Worm (Caenorhabditis elegans) whole organism, early embryonic: ENCODE data around the gene srx-136.

Experiments
- B0310.2 ChIP-seq: sonication (generic microtip); optimal IDR thresholded peaks from 2 replicates; lab custom pipeline; 2016; ENCODE audit warnings: mild to moderate bottlenecking, missing genetic modification characterization, missing compliant biosample characterization
- F13C5.2 ChIP-seq: sonication (generic microtip); optimal IDR thresholded peaks from 2 replicates; lab custom pipeline; 2017; ENCODE audit warnings: mild to moderate bottlenecking, missing genetic modification characterization, inconsistent platforms, missing compliant biosample characterization
- aly-1 ChIP-seq: sonication (generic microtip); optimal IDR thresholded peaks from 2 replicates; lab custom pipeline; 2016; ENCODE audit warnings: missing genetic modification characterization, missing compliant biosample characterization
- ama-1 ChIP-seq: fragments of 150-350 bp; optimal IDR thresholded peaks from 2 replicates; lab custom pipeline; 2014
- ceh-13 ChIP-seq: fragments of 200-800 bp; sonication (Bioruptor generic); optimal IDR thresholded peaks from 2 replicates; lab custom pipeline; 2018; ENCODE audit warnings: mild to moderate bottlenecking, missing genetic modification characterization, missing compliant biosample characterization
- ceh-36 ChIP-seq: sonication (generic microtip); optimal IDR thresholded peaks from 2 replicates; lab custom pipeline; 2016; ENCODE audit warnings: missing genetic modification characterization, inconsistent platforms, missing compliant biosample characterization
- ets-7 ChIP-seq: sonication (generic microtip); optimal IDR thresholded peaks from 2 replicates; lab custom pipeline; 2016; ENCODE audit warnings: missing genotype, missing genetic modification characterization, missing compliant biosample characterization
- flt-1 ChIP-seq: fragments of 200-800 bp; sonication (Bioruptor generic); IDR thresholded peaks from 2 replicates; pipeline ENCODE4 v1.3.6; 2022; ENCODE audit warnings: missing genetic modification characterization, missing compliant biosample characterization
- hmbx-1 ChIP-seq: sonication (generic microtip); optimal IDR thresholded peaks from 2 replicates; lab custom pipeline; 2016; ENCODE audit warnings: mild to moderate bottlenecking, missing genetic modification characterization, missing compliant biosample characterization
- hmg-4 ChIP-seq: fragments of 200-800 bp; sonication (Bioruptor generic); optimal IDR thresholded peaks from 2 replicates; lab custom pipeline; 2018; ENCODE audit warnings: mild to moderate bottlenecking, missing genetic modification characterization, missing compliant biosample characterization
- hnd-1 ChIP-seq: sonication (generic microtip); optimal IDR thresholded peaks from 2 replicates; lab custom pipeline; 2016; ENCODE audit warnings: missing genetic modification characterization, missing compliant biosample characterization
- pes-1 ChIP-seq: fragments of 200-800 bp; sonication (Bioruptor generic); IDR thresholded peaks from 2 replicates; pipeline ENCODE4 v1.3.6; 2022; ENCODE audit warnings: missing genetic modification reagents, missing genetic modification characterization, missing compliant biosample characterization
- scrt-1 ChIP-seq: fragments of 200-800 bp; sonication (Bioruptor generic); IDR thresholded peaks from 2 replicates; pipeline ENCODE4 v1.3.6; 2022; ENCODE audit warnings: missing genetic modification characterization, missing compliant biosample characterization
- sea-1 ChIP-seq: fragments of 200-800 bp; sonication (Bioruptor generic); conservative IDR thresholded peaks from 2 replicates; pipeline ENCODE4 v1.3.6; 2022; ENCODE audit warnings: missing genetic modification characterization, missing compliant biosample characterization
- tbx-11 ChIP-seq: fragments of 200-800 bp; sonication (Bioruptor generic); IDR thresholded peaks from 2 replicates; pipeline ENCODE4 v1.3.6; 2022; ENCODE audit warnings: missing genetic modification characterization, missing compliant biosample characterization
- tbx-37 ChIP-seq: fragments of 200-800 bp; sonication (Bioruptor generic); conservative IDR thresholded peaks from 2 replicates; pipeline ENCODE4 v1.3.6; 2022; ENCODE audit warnings: missing genetic modification reagents, missing genetic modification characterization, missing compliant biosample characterization
- tra-4 ChIP-seq: sonication (generic microtip); optimal IDR thresholded peaks from 2 replicates; lab custom pipeline; 2017; ENCODE audit warnings: missing genetic modification characterization, missing compliant biosample characterization

Gene srx-136

DNA sequence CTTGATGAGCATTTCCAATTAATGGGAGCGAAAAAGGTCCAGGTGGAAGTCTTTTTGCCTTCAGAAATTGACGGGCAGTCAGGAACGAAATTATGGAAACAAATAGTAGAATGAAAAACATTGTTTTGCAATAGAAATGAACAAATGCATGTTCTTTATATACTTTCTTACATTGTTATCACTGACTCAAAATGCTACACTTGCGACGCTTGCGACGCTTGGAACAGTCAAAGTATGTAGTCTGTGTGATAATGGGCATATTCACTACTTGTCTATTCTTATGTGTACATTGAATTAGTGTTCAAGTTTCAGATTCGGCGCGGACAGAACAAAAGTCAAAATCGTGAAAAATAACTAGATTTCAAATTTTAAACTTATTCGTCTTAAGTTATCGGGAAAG lies 41.1 kb downstream of the srx-136 start, which contains the start of gene cyp-35C1:
cyp-35C1 (minus strand) TSS at position 132 of the 400 bp plus-strand sequence.
- TF ChIP-seq tbx-37 (GFP tag; lab: Robert Waterston, UW) (no peak), ceh-36 (tag; lab: Kevin White, UChicago) (no peak), flt-1 (no peak), F13C5.2 (tag; lab: Kevin White, UChicago) (no peak), hmbx-1 (tag; lab: Kevin White, UChicago) (no peak)

DNA sequence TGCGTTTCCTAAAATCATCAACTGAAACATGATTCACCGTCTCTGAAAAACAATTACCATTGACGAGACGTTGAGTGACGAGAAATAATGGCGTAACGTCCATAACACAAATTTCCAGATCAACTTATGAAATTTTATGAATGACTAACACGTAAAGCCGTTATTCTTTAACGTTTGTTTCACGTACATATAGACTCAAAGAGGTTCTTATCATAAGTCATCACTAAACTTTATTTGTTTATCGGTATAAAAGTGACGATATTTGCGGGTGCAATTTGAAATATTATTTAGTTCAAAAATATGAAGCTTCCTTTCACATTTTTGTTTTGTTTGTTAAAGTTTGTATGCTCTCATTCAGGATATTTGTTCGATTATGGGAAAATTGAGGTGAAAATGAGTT lies 42.0 kb downstream of the srx-136 start, which contains the start of gene oac-3:
oac-3 (plus strand) TSS at position 301 of the 400 bp plus-strand sequence.
- TF ChIP-seq hmbx-1 (tag; lab: Kevin White, UChicago) = no peak
- no peak for TF ChIP-seq F13C5.2 (tag; lab: Kevin White, UChicago)

DNA sequence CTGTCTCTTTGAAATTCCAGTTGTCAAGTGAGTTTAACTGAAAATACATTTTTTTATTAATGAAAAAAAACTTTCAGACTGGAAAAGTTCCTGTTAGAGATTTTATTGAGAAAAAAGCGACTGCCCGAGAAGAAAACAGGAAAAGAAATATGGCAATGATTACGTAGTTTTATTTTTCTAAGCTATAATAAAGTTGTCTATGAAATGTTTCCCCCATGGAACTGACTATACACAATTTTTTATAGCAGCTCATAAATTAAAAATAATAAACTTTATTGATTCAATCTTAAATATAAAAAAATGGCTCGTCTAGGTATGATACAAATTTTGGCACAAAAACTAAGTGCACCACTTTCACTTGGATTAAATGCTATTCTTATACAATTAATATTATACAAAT lies 45.3 kb downstream of the srx-136 start, which contains the start of gene C06B3.1:
C06B3.1 (plus strand) TSS at position 301 of the 400 bp plus-strand sequence.
- no peak for TF ChIP-seq aly-1 (tag; lab: Kevin White, UChicago)
- TF ChIP-seq sea-1 (GFP tag; lab: Robert Waterston, UW) = no peak
- no peak for TF ChIP-seq F13C5.2 (tag; lab: Kevin White, UChicago)
- no peak for TF ChIP-seq ets-7
- no peak for TF ChIP-seq B0310.2 (tag; lab: Kevin White, UChicago)
- TF ChIP-seq ceh-13 (GFP tag; lab: Kevin White, UChicago) = no peak
- TF ChIP-seq scrt-1 (GFP tag; lab: Robert Waterston, UW) = no peak
- no peak for TF ChIP-seq tbx-37 (GFP tag; lab: Robert Waterston, UW)
- TF ChIP-seq flt-1 = no peak
- TF ChIP-seq ceh-36 (tag; lab: Kevin White, UChicago) = no peak

DNA sequence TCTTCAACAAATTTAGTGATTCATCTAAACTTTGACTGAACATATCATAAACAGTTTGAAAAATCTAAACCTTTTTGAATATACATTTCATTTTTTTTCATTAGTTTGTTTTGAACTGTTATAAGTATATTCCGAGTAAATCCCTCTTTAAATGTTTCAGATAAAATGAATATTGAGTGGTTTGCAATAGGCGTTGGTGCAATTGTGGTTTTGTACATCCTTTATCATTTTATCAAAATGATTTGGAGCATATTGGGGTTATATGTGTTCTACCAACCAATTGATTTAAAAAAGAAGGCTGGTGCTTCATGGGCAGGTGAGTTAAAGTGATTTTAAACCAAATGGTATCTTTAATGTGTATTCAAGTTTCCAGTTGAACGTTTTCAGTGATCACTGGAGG lies 47.2 kb downstream of the srx-136 start, which contains the start of gene stdh-3:
stdh-3 (plus strand) TSS at position 166 of the 400 bp plus-strand sequence.
- TF ChIP-seq hmg-4 (GFP tag; lab: Kevin White, UChicago) (no peak), tbx-37 (GFP tag; lab: Robert Waterston, UW) (no peak), F13C5.2 (tag; lab: Kevin White, UChicago) (no peak), aly-1 (tag; lab: Kevin White, UChicago) (no peak), ceh-36 (tag; lab: Kevin White, UChicago) (no peak), ceh-13 (GFP tag; lab: Kevin White, UChicago) (no peak), flt-1 (no peak), sea-1 (GFP tag; lab: Robert Waterston, UW) (no peak), hnd-1 (tag; lab: Kevin White, UChicago) (no peak), tra-4 (tag; lab: Kevin White, UChicago) (no peak), scrt-1 (GFP tag; lab: Robert Waterston, UW) (no peak), ama-1 (lab: Kevin White, UChicago) (no peak), ets-7 (no peak), hmbx-1 (tag; lab: Kevin White, UChicago) (no peak)

DNA sequence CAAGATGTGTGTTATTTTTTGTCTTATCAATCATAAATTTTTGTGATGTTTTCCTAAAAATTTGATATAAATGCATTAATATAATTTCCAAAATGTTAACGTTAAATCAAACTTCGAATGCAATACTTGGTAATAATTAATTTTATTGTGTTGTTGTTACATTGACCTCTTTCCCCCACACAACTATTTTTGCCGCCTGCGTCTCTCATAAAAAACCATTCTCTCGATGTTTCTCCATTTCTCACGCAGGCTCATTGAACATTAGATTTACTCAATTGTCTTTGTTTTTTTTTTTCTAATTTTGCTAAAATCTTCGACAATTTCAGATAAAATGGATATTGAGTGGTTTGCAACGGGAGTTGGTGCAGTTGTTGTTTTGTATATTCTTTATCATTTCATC lies 48.9 kb downstream of the srx-136 start, which contains the start of gene stdh-1:
stdh-1 (plus strand) TSS at position 327 of the 400 bp plus-strand sequence.
- TF ChIP-seq pes-1 (GFP tag; lab: Robert Waterston, UW) (no peak), sea-1 (GFP tag; lab: Robert Waterston, UW) (no peak), scrt-1 (GFP tag; lab: Robert Waterston, UW) (no peak), hmg-4 (GFP tag; lab: Kevin White, UChicago) (no peak), hmbx-1 (tag; lab: Kevin White, UChicago) (no peak), ama-1 (lab: Kevin White, UChicago) (no peak), hnd-1 (tag; lab: Kevin White, UChicago) (no peak), B0310.2 (tag; lab: Kevin White, UChicago) (no peak), flt-1 (no peak), F13C5.2 (tag; lab: Kevin White, UChicago) (no peak), tbx-37 (GFP tag; lab: Robert Waterston, UW) (no peak), ets-7 (no peak), ceh-36 (tag; lab: Kevin White, UChicago) (no peak), tra-4 (tag; lab: Kevin White, UChicago) (no peak)

DNA sequence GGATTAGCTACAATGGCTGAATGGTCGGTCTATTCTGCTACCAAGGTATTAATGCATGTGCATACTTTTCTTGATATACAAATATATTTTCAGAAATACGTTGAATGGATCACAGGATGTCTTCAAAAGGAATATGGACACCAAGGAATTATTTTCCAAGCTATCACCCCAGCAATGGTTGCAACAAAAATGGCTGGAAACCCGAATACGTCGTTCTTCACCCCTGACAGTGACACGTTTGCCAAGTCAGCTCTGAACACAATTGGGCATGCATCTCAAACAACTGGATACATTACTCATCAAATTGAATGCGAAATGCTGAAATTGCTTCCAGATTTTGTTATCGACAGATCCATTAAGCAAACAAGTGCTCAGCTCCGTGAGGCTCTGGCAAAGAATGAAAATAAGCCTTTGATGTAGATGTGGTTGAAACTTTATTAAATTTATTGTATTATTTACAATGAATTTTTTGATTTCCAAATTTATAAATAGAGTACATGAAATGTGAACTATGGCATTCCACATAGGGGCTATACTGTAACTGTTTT lies 50.4 kb downstream of the srx-136 start:
- TF ChIP-seq sea-1 (GFP tag; lab: Robert Waterston, UW) = no peak
- no peak for TF ChIP-seq tbx-37 (GFP tag; lab: Robert Waterston, UW)
- TF ChIP-seq F13C5.2 (tag; lab: Kevin White, UChicago) = no peak
- no peak for TF ChIP-seq hnd-1 (tag; lab: Kevin White, UChicago)
- no peak for TF ChIP-seq scrt-1 (GFP tag; lab: Robert Waterston, UW)
- no peak for TF ChIP-seq flt-1
- TF ChIP-seq pes-1 (GFP tag; lab: Robert Waterston, UW) = no peak
- TF ChIP-seq ets-7 = no peak
- TF ChIP-seq aly-1 (tag; lab: Kevin White, UChicago) = no peak
- no peak for TF ChIP-seq B0310.2 (tag; lab: Kevin White, UChicago)
- no peak for TF ChIP-seq tbx-11

DNA sequence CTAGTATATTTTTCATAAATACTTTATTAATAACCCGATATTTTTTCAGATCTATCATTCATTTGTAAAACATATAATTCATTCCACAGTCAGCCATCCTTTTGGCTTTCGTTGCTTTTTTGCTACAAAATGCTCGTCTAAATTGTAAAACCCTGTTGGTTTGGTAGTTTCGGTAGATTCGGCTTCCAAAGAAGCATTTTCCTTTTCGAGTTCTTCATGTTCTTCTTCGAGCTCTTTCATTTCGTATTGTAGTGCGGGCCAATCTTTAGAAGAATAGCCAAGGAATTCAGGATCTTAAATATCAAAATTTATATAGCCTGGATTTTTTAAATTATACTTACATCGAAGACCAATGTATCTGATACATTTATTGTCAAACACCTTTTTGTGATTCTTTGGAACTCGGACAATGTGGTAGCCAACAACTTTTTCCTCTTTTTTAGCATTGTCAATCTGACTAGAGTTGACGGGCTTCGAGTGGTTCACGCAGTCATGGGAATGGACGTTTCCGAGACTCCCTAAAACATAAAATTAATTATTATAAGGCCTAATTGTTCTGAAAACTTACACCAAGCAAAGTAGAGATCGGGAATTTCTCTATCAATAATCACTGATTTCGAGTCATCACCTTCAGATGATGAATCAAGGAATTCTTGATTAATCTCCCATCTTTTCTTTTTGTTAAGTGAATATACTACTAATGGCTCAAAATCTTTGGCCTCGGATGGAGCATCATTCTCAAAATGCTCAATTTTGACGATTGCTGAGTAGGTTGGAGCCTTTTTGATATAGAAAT lies 51.1 kb downstream of the srx-136 start:
- TF ChIP-seq sea-1 (GFP tag; lab: Robert Waterston, UW) (no peak), ceh-13 (GFP tag; lab: Kevin White, UChicago) (no peak), flt-1 (no peak), B0310.2 (tag; lab: Kevin White, UChicago) (no peak), aly-1 (tag; lab: Kevin White, UChicago) (no peak), tbx-37 (GFP tag; lab: Robert Waterston, UW) (no peak), ceh-36 (tag; lab: Kevin White, UChicago) (no peak), F13C5.2 (tag; lab: Kevin White, UChicago) (no peak), ama-1 (lab: Kevin White, UChicago) (no peak), tra-4 (tag; lab: Kevin White, UChicago) (no peak), ets-7 (no peak), pes-1 (GFP tag; lab: Robert Waterston, UW) (no peak), scrt-1 (GFP tag; lab: Robert Waterston, UW) (no peak), hmg-4 (GFP tag; lab: Kevin White, UChicago) (no peak), hnd-1 (tag; lab: Kevin White, UChicago) (no peak), tbx-11 (no peak), hmbx-1 (tag; lab: Kevin White, UChicago) (no peak)
